Worm (Caenorhabditis elegans) whole organism, L4/young adult: Measurements from ENCODE around the gene F53A2.1.

Experiments used
- W03F9.2 ChIP-seq: fragments of 150-350 bp; optimal IDR thresholded peaks from 2 replicates; lab custom pipeline; 2014; ENCODE audit warnings: missing biosample characterization, missing genetic modification characterization
- dao-5 ChIP-seq: sonication (generic microtip); optimal IDR thresholded peaks from 2 replicates; lab custom pipeline; 2016; ENCODE audit warnings: missing genotype, missing genetic modification characterization, moderate library complexity, missing compliant biosample characterization

DNA sequence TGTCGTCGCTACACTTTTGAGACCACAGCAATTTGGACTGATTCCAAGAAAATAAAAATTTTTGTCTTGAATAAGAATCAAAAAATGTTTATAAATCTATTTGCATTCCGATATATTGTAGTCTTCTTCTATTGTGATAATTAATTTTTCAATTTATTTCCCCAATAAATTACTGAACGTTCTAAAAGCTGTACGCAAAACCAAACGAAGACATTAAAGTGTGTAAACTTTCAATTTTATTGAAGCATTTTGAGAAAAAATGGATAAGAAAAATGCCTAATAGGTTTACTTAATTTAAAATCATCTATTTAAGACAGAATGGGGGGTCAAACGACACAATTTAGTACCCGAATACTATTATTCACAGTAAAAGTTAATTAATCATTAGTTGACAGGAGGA, 22.1 kb downstream of the F53A2.1 start:
- TF ChIP-seq dao-5 (tag; lab: Kevin White, UChicago) (no peak), W03F9.2 (no peak)
